Worm (Caenorhabditis elegans): ENCODE data around the gene aagr-3.

- TF ChIP-seq pes-1 (GFP tag; IDR thresholded peaks at IDR 0.05) (no peak), hmbx-1 (tag; optimal IDR thresholded peaks at IDR 0.05) (no peak), B0310.2 (tag; optimal IDR thresholded peaks at IDR 0.05) (no peak), flt-1 (GFP tag; IDR thresholded peaks at IDR 0.05) (no peak), ama-1 (optimal IDR thresholded peaks at IDR 0.05) (no peak), tbx-11 (GFP tag; IDR thresholded peaks at IDR 0.05) (no peak), scrt-1 (GFP tag; IDR thresholded peaks at IDR 0.05) (no peak)
Observed at ce11 chrV:9709747-9710146, 19.6 kb downstream of the aagr-3 start, which contains the start of gene tag-120.
